Worm (Caenorhabditis elegans) whole organism, late embryonic: ENCODE results near the gene mpz-3.

Experiments used
- C08G9.2 ChIP-seq: sonication (generic microtip); optimal IDR thresholded peaks from 2 replicates; lab custom pipeline; 2016; ENCODE audit warnings: mild to moderate bottlenecking, missing genetic modification characterization, moderate library complexity, missing compliant biosample characterization
- C38D4.7 ChIP-seq: fragments of 200-800 bp; sonication (Bioruptor generic); optimal IDR thresholded peaks from 2 replicates; lab custom pipeline; 2018; ENCODE audit warnings: mild to moderate bottlenecking, missing genetic modification characterization, moderate library complexity, missing compliant biosample characterization
- F13H6.1 ChIP-seq: sonication (generic microtip); optimal IDR thresholded peaks from 2 replicates; lab custom pipeline; 2016; ENCODE audit warnings: missing genetic modification characterization, missing compliant biosample characterization
- K02D7.2 ChIP-seq: sonication (generic microtip); optimal IDR thresholded peaks from 2 replicates; lab custom pipeline; 2017; ENCODE audit warnings: mild to moderate bottlenecking, missing genetic modification characterization, missing compliant biosample characterization
- Y22D7AL.16 ChIP-seq: sonication (generic microtip); optimal IDR thresholded peaks from 2 replicates; lab custom pipeline; 2016; ENCODE audit warnings: missing genetic modification characterization, missing compliant biosample characterization
- ahr-1 ChIP-seq: sonication (generic microtip); optimal IDR thresholded peaks from 2 replicates; lab custom pipeline; 2016; ENCODE audit warnings: missing genetic modification characterization, missing compliant biosample characterization
- ama-1 ChIP-seq: fragments of 150-350 bp; optimal IDR thresholded peaks from 2 replicates; lab custom pipeline; 2014
- ceh-14 ChIP-seq: sonication (generic microtip); optimal IDR thresholded peaks from 2 replicates; lab custom pipeline; 2016; ENCODE audit warnings: missing genotype, missing genetic modification characterization, missing compliant biosample characterization
- ceh-24 ChIP-seq: sonication (generic microtip); optimal IDR thresholded peaks from 2 replicates; lab custom pipeline; 2016; ENCODE audit warnings: mild to moderate bottlenecking, missing genetic modification characterization, missing compliant biosample characterization
- ceh-34 ChIP-seq: sonication (generic microtip); optimal IDR thresholded peaks from 2 replicates; lab custom pipeline; 2016; ENCODE audit warnings: mild to moderate bottlenecking, missing genetic modification characterization, missing compliant biosample characterization
- ceh-45 ChIP-seq: fragments of 200-800 bp; sonication (Bioruptor generic); IDR thresholded peaks from 2 replicates; pipeline ENCODE4 v1.3.6; 2022; ENCODE audit warnings: missing genetic modification reagents, missing genetic modification characterization, missing compliant biosample characterization
- ceh-6 ChIP-seq: fragments of 200-800 bp; sonication (Bioruptor generic); optimal IDR thresholded peaks from 2 replicates; lab custom pipeline; 2018; ENCODE audit warnings: mild to moderate bottlenecking, missing genetic modification characterization, missing compliant biosample characterization
- che-1 ChIP-seq: sonication (generic microtip); optimal IDR thresholded peaks from 2 replicates; lab custom pipeline; 2016; ENCODE audit warnings: mild to moderate bottlenecking, missing genetic modification characterization, missing compliant biosample characterization
- elt-4 ChIP-seq: sonication (generic microtip); optimal IDR thresholded peaks from 2 replicates; lab custom pipeline; 2016; ENCODE audit warnings: missing genetic modification characterization, missing compliant biosample characterization
- ets-4 ChIP-seq: sonication (generic microtip); optimal IDR thresholded peaks from 2 replicates; lab custom pipeline; 2016; ENCODE audit warnings: missing genetic modification characterization, missing compliant biosample characterization
- eyg-1 ChIP-seq: sonication (generic microtip); optimal IDR thresholded peaks from 2 replicates; lab custom pipeline; 2016; ENCODE audit warnings: missing genotype, missing genetic modification characterization, missing compliant biosample characterization
- fax-1 ChIP-seq: sonication (generic microtip); optimal IDR thresholded peaks from 2 replicates; lab custom pipeline; 2016; ENCODE audit warnings: missing genotype, missing genetic modification characterization, missing compliant biosample characterization
- gmeb-2 ChIP-seq: sonication (generic microtip); optimal IDR thresholded peaks from 2 replicates; lab custom pipeline; 2016; ENCODE audit warnings: missing genetic modification characterization, inconsistent platforms, missing compliant biosample characterization
- hlh-15 ChIP-seq: sonication (generic microtip); optimal IDR thresholded peaks from 2 replicates; lab custom pipeline; 2016; ENCODE audit warnings: missing genetic modification characterization, missing compliant biosample characterization
- hlh-30 ChIP-seq: sonication (generic microtip); optimal IDR thresholded peaks from 2 replicates; lab custom pipeline; 2017; ENCODE audit warnings: antibody characterized with exemption, missing genetic modification characterization, missing compliant biosample characterization; ENCODE audit not compliant: insufficient read depth
- hlh-6 ChIP-seq: sonication (generic microtip); optimal IDR thresholded peaks from 2 replicates; lab custom pipeline; 2016; ENCODE audit warnings: missing genotype, missing genetic modification characterization, missing compliant biosample characterization
- hlh-8 ChIP-seq: sonication (generic microtip); optimal IDR thresholded peaks from 2 replicates; lab custom pipeline; 2016; ENCODE audit warnings: missing genotype, missing genetic modification characterization, missing compliant biosample characterization
- lim-6 ChIP-seq: sonication (generic microtip); optimal IDR thresholded peaks from 2 replicates; lab custom pipeline; 2016; ENCODE audit warnings: missing genetic modification characterization, missing compliant biosample characterization
- madf-2 ChIP-seq: sonication (generic microtip); optimal IDR thresholded peaks from 2 replicates; lab custom pipeline; 2017; ENCODE audit warnings: missing genetic modification characterization, missing compliant biosample characterization
- nhr-232 ChIP-seq: sonication (generic microtip); optimal IDR thresholded peaks from 2 replicates; lab custom pipeline; 2016; ENCODE audit warnings: missing genetic modification characterization, missing compliant biosample characterization
- pax-1 ChIP-seq: fragments of 150-350 bp; optimal IDR thresholded peaks from 2 replicates; lab custom pipeline; 2014; ENCODE audit warnings: missing biosample characterization, missing genetic modification characterization
- pqm-1 ChIP-seq: sonication (generic microtip); optimal IDR thresholded peaks from 2 replicates; lab custom pipeline; 2016; ENCODE audit warnings: missing genetic modification characterization, missing compliant biosample characterization
- ref-2 ChIP-seq: sonication (generic microtip); optimal IDR thresholded peaks from 2 replicates; lab custom pipeline; 2016; ENCODE audit warnings: missing genetic modification characterization, missing compliant biosample characterization
- sox-2 ChIP-seq: fragments of 200-800 bp; sonication (Bioruptor generic); IDR thresholded peaks from 2 replicates; pipeline ENCODE4 v1.3.6; 2022; ENCODE audit warnings: missing genetic modification reagents, missing genetic modification characterization, missing compliant biosample characterization
- syd-9 ChIP-seq: sonication (generic microtip); optimal IDR thresholded peaks from 2 replicates; lab custom pipeline; 2016; ENCODE audit warnings: mild to moderate bottlenecking, missing genetic modification characterization, moderate library complexity, missing compliant biosample characterization
- tbx-7 ChIP-seq: sonication (generic microtip); optimal IDR thresholded peaks from 2 replicates; lab custom pipeline; 2016; ENCODE audit warnings: missing genotype, missing genetic modification characterization, missing compliant biosample characterization
- unc-3 ChIP-seq, 2 experiments: fragments of 200-800 bp in 1 of 2; sonication (Bioruptor generic) in 1 of 2; sonication (generic microtip) in 1 of 2; conservative IDR thresholded peaks in 1 of 2; optimal IDR thresholded peaks in 1 of 2; 2 replicates each; pipeline versions ENCODE4 v1.3.6 to Lab custom; 2016 to 2022; ENCODE audit warnings: missing compliant biosample characterization in 2 of 2, missing genetic modification characterization in 2 of 2, missing genetic modification reagents in 1 of 2
- unc-55 ChIP-seq: sonication (generic microtip); optimal IDR thresholded peaks from 2 replicates; lab custom pipeline; 2017; ENCODE audit warnings: missing biosample characterization, missing genetic modification reagents, missing genetic modification characterization
- unc-86 ChIP-seq: sonication (generic microtip); optimal IDR thresholded peaks from 2 replicates; lab custom pipeline; 2016; ENCODE audit warnings: missing genetic modification characterization, missing compliant biosample characterization
- zip-5 ChIP-seq: sonication (generic microtip); optimal IDR thresholded peaks from 2 replicates; lab custom pipeline; 2016; ENCODE audit warnings: missing genetic modification characterization, missing compliant biosample characterization
- ztf-16 ChIP-seq: sonication (generic microtip); optimal IDR thresholded peaks from 2 replicates; lab custom pipeline; 2017; ENCODE audit warnings: missing genetic modification characterization, missing compliant biosample characterization

Gene mpz-3

ce11 chrII:6582758-6583157, 17.6 kb upstream of the mpz-3 start, which contains the start of gene C56C10.4:
C56C10.4 (plus strand) TSS chrII:6583058.
- no peak for TF ChIP-seq Y22D7AL.16 (tag; lab: Kevin White, UChicago)
- no peak for TF ChIP-seq eyg-1 (tag; lab: Kevin White, UChicago)
- no peak for TF ChIP-seq unc-86

ce11 chrII:6581236-6581635, 16.0 kb upstream of the mpz-3 start, which contains the start of gene C56C10.6:
C56C10.6 (minus strand) TSS chrII:6581336.
- TF ChIP-seq gmeb-2 (tag; lab: Kevin White, UChicago) (no peak), hlh-8 (tag; lab: Kevin White, UChicago) (no peak), hlh-6 (no peak), madf-2 (tag; lab: Kevin White, UChicago) (no peak), C38D4.7 (GFP tag; lab: Kevin White, UChicago) (no peak), tbx-7 (tag; lab: Kevin White, UChicago) (no peak)

ce11 chrII:6578378-6578777, 13.2 kb upstream of the mpz-3 start, which contains the start of gene sra-31:
sra-31 (minus strand) TSS chrII:6578478.
- TF ChIP-seq ceh-6 (GFP tag; lab: Kevin White, UChicago) (no peak), Y22D7AL.16 (tag; lab: Kevin White, UChicago) (no peak), elt-4 (tag; lab: Kevin White, UChicago) (no peak), ahr-1 (tag; lab: Kevin White, UChicago) (no peak), unc-86 (no peak), hlh-30 (tag; lab: Kevin White, UChicago) (no peak), unc-3 (GFP tag; conservative IDR thresholded peaks at IDR 0.05; lab: Robert Waterston, UW) (no peak), unc-3 (tag; optimal IDR thresholded peaks at IDR 0.05; lab: Kevin White, UChicago) (no peak), ama-1 (lab: Kevin White, UChicago) (no peak), F13H6.1 (tag; lab: Kevin White, UChicago) (no peak), K02D7.2 (tag; lab: Kevin White, UChicago) (no peak), C08G9.2 (tag; lab: Kevin White, UChicago) (no peak), ceh-24 (tag; lab: Kevin White, UChicago) (no peak)

DNA sequence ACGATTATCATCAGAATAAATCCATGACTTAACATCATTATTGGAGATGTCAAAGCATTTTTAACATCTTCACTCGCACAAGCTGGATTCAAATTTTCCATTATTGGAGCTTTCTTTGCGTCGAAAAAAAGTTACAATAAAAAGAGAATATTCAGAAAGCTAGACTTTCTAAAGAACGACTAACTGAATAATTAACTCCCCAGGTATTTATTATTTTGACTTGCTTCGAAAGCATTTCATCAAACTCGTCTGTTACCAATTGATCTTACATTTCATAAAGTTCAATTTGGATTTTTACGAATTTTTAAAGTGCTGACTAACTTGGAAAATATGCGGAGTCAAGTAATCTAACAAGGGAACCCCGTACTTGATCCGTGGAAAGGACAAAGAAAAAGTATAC, 10.5 kb upstream of the mpz-3 start, which contains the start of gene sra-29:
sra-29 (minus strand) TSS at position 101 of the 400 bp plus-strand sequence.
- TF ChIP-seq F13H6.1 (tag; lab: Kevin White, UChicago) (no peak), ceh-14 (no peak), syd-9 (tag; lab: Kevin White, UChicago) (no peak), Y22D7AL.16 (tag; lab: Kevin White, UChicago) (no peak), ref-2 (tag; lab: Kevin White, UChicago) (no peak), unc-86 (no peak), nhr-232 (tag; lab: Kevin White, UChicago) (no peak), ets-4 (tag; lab: Kevin White, UChicago) (no peak)

DNA sequence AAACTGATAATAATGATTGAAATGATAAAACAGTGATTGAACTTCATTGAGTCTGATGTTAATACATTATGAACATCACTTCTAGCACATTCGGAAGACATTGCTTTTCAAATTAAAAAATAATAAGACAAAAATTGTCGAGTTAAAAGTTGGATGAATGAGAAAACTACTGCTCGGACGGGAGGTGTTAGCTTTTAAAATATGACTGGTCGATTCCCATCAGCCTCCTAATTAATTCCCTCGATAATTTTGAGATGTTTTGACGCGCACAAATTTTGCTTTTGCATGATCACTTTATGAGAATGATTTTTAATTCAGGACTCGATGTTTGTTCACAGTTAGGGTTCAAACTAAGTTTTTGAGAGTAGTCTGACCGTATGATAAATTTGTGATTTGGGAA, 8.5 kb upstream of the mpz-3 start, which contains the start of gene sra-28:
sra-28 (minus strand) TSS at position 101 of the 400 bp plus-strand sequence.
- TF ChIP-seq pqm-1 (no peak), ceh-34 (tag; lab: Kevin White, UChicago) (no peak), fax-1 (no peak), hlh-15 (tag; lab: Kevin White, UChicago) (no peak), pax-1 (tag; lab: Kevin White, UChicago) (no peak), hlh-30 (tag; lab: Kevin White, UChicago) (no peak), che-1 (no peak)

DNA sequence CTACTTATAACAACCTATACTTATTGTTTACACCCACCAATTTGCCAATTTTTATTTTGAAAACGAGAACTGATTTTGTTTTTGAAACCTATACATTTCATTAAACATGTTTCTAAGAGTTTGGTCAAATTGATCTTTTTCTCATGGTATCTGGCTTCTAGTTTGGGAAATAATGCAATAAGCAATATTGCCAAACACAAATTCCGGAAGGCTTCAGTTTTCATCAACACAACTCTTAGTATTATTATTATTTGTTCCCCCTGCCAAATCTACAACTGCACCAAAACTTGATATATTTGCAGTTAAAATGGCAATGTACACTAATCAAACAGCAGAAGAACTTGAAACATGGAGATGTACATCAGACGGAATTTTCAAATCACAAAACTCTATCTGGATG, 3.5 kb upstream of the mpz-3 start, which contains the start of gene sra-27:
sra-27 (plus strand) TSS at position 301 of the 400 bp plus-strand sequence.
- TF ChIP-seq che-1 (no peak), hlh-30 (tag; lab: Kevin White, UChicago) (no peak), F13H6.1 (tag; lab: Kevin White, UChicago) (no peak), madf-2 (tag; lab: Kevin White, UChicago) (no peak), nhr-232 (tag; lab: Kevin White, UChicago) (no peak), gmeb-2 (tag; lab: Kevin White, UChicago) (no peak), zip-5 (tag; lab: Kevin White, UChicago) (no peak), sox-2 (GFP tag; lab: Robert Waterston, UW) (no peak), ceh-45 (no peak), lim-6 (tag; lab: Kevin White, UChicago) (no peak), unc-55 (GFP tag; lab: Kevin White, UChicago) (no peak), ztf-16 (no peak), pqm-1 (no peak), C38D4.7 (GFP tag; lab: Kevin White, UChicago) (no peak)
- TF ChIP-seq, all 69 proteins: peak for 0
